Fruit fly (Drosophila melanogaster) whole organism, embryonic: ENCODE data around the gene cav.

Experiments used
- Bdp1 ChIP-seq: fragments of 200-800 bp; sonication (Bioruptor generic); optimal IDR thresholded peaks from 3 replicates; lab custom pipeline; 2016; ENCODE audit warnings: missing biosample characterization, missing genetic modification characterization
- CG13424 ChIP-seq: fragments of 200-800 bp; sonication (Bioruptor generic); optimal IDR thresholded peaks from 2 replicates; lab custom pipeline; 2019; ENCODE audit warnings: missing biosample characterization, mild to moderate bottlenecking, missing genetic modification characterization, moderate library complexity
- CG13775 ChIP-seq: fragments of 200-800 bp; sonication (Bioruptor generic); optimal IDR thresholded peaks from 3 replicates; lab custom pipeline; 2017; ENCODE audit warnings: missing biosample characterization, mild to moderate bottlenecking, missing genetic modification characterization
- CG14441 ChIP-seq: fragments of 200-800 bp; sonication (Bioruptor generic); IDR thresholded peaks from 2 replicates; pipeline ENCODE4 v1.3.6; 2022; ENCODE audit warnings: missing biosample characterization, missing genetic modification characterization
- CG14710 ChIP-seq: fragments of 200-800 bp; sonication (Bioruptor generic); optimal IDR thresholded peaks from 3 replicates; lab custom pipeline; 2019; ENCODE audit warnings: missing biosample characterization, mild to moderate bottlenecking, missing genetic modification characterization, moderate library complexity
- CG15011 ChIP-seq: fragments of 200-800 bp; sonication (Bioruptor generic); optimal IDR thresholded peaks from 3 replicates; lab custom pipeline; 2018; ENCODE audit warnings: missing biosample characterization, mild to moderate bottlenecking, missing genetic modification characterization
- CG1647 ChIP-seq: fragments of 200-800 bp; sonication (Bioruptor generic); optimal IDR thresholded peaks from 3 replicates; lab custom pipeline; 2016; ENCODE audit warnings: missing biosample characterization, missing genetic modification characterization
- CG16815 ChIP-seq: fragments of 200-800 bp; sonication (Bioruptor generic); optimal IDR thresholded peaks from 3 replicates; lab custom pipeline; 2017; ENCODE audit warnings: missing biosample characterization, mild to moderate bottlenecking, missing genetic modification characterization
- CG17612 ChIP-seq: fragments of 200-800 bp; sonication (Bioruptor generic); IDR thresholded peaks from 2 replicates; pipeline ENCODE4 v1.3.6; 2022; ENCODE audit warnings: missing biosample characterization, missing genetic modification characterization
- CG18262 ChIP-seq: fragments of 200-800 bp; optimal IDR thresholded peaks from 3 replicates; lab custom pipeline; 2019; ENCODE audit warnings: missing biosample characterization, mild to moderate bottlenecking, missing genetic modification characterization, moderate library complexity
- CG2199 ChIP-seq: fragments of 200-800 bp; sonication (Bioruptor generic); IDR thresholded peaks from 3 replicates; pipeline ENCODE4 v1.3.6; 2022; ENCODE audit warnings: missing biosample characterization, missing genetic modification characterization
- CG2889 ChIP-seq: fragments of 200-800 bp; sonication (Bioruptor generic); IDR thresholded peaks from 3 replicates; pipeline ENCODE4 v1.3.6; 2022; ENCODE audit warnings: missing biosample characterization, missing genetic modification characterization
- CG31224 ChIP-seq: fragments of 200-800 bp; sonication (Bioruptor generic); IDR thresholded peaks from 2 replicates; pipeline ENCODE4 v1.3.6; 2022; ENCODE audit warnings: missing biosample characterization, missing genetic modification characterization
- CG3281 ChIP-seq: fragments of 200-800 bp; sonication (Bioruptor generic); optimal IDR thresholded peaks from 3 replicates; lab custom pipeline; 2017; ENCODE audit warnings: missing biosample characterization, mild to moderate bottlenecking, missing genetic modification characterization
- CG4820 ChIP-seq: fragments of 200-800 bp; sonication (Bioruptor generic); optimal IDR thresholded peaks from 3 replicates; lab custom pipeline; 2016; ENCODE audit warnings: missing biosample characterization, missing genetic modification characterization
- CG5180 ChIP-seq: fragments of 200-800 bp; sonication (Bioruptor generic); optimal IDR thresholded peaks from 3 replicates; lab custom pipeline; 2017; ENCODE audit warnings: missing biosample characterization, missing genetic modification characterization, mild to moderate bottlenecking, moderate library complexity, missing genetic modification reagents
- CG6813 ChIP-seq: fragments of 200-800 bp; sonication (Bioruptor generic); optimal IDR thresholded peaks from 2 replicates; lab custom pipeline; 2017; ENCODE audit warnings: missing biosample characterization, missing genetic modification characterization, mild to moderate bottlenecking, moderate library complexity, missing genetic modification reagents
- CG7357 ChIP-seq: fragments of 200-800 bp; sonication (Bioruptor generic); IDR thresholded peaks from 3 replicates; pipeline ENCODE4 v1.3.6; 2022; ENCODE audit warnings: missing biosample characterization, missing genetic modification characterization
- CG8089 ChIP-seq: fragments of 200-800 bp; sonication (Bioruptor generic); optimal IDR thresholded peaks from 3 replicates; lab custom pipeline; 2016; ENCODE audit warnings: missing biosample characterization, missing genetic modification characterization
- CG8765 ChIP-seq: fragments of 200-800 bp; sonication (Bioruptor generic); IDR thresholded peaks from 2 replicates; pipeline ENCODE4 v1.3.6; 2022; ENCODE audit warnings: missing biosample characterization, missing genetic modification characterization
- CHES-1-like ChIP-seq: fragments of 200-800 bp; sonication (Bioruptor generic); optimal IDR thresholded peaks from 2 replicates; lab custom pipeline; 2016; ENCODE audit warnings: missing biosample characterization, missing genetic modification characterization
- CkIIα-i1 ChIP-seq: fragments of 200-800 bp; sonication (Bioruptor generic); IDR thresholded peaks from 2 replicates; pipeline ENCODE4 v1.3.6; 2022; ENCODE audit warnings: missing biosample characterization, missing genetic modification characterization
- Dfd ChIP-seq, 2 experiments: fragments of >200 bp; optimal IDR thresholded peaks; 2 replicates each; lab custom pipeline; 2017; ENCODE audit warnings: missing biosample characterization in 2 of 2, missing genetic modification characterization in 2 of 2
- Eip74EF ChIP-seq, 2 experiments: fragments of 200-800 bp in 1 of 2; fragments of >200 bp in 1 of 2; sonication (Bioruptor generic) in 1 of 2; optimal IDR thresholded peaks; 2 replicates each; lab custom pipeline; 2017 to 2019; ENCODE audit warnings: missing biosample characterization in 2 of 2, missing genetic modification characterization in 2 of 2, mild to moderate bottlenecking in 1 of 2, moderate library complexity in 1 of 2
- HLH54F ChIP-seq: fragments of 200-800 bp; sonication (Bioruptor generic); optimal IDR thresholded peaks from 3 replicates; lab custom pipeline; 2016; ENCODE audit warnings: missing biosample characterization, missing genetic modification characterization
- Hand ChIP-seq: fragments of 200-800 bp; sonication (Bioruptor generic); optimal IDR thresholded peaks from 2 replicates; lab custom pipeline; 2017; ENCODE audit warnings: mild to moderate bottlenecking, missing biosample characterization, missing genetic modification reagents, missing genetic modification characterization
- HmgD ChIP-seq: fragments of 200-800 bp; sonication (Bioruptor generic); optimal IDR thresholded peaks from 3 replicates; lab custom pipeline; 2016; ENCODE audit warnings: missing biosample characterization, missing genetic modification characterization
- Med ChIP-seq: fragments of 200-800 bp; sonication (Bioruptor generic); peaks from one replicate; lab custom pipeline; 2016; ENCODE audit warnings: missing biosample characterization, missing genetic modification characterization, mild to moderate bottlenecking, inconsistent platforms, moderate library complexity
- NC2β ChIP-seq: fragments of 200-800 bp; sonication (Bioruptor generic); optimal IDR thresholded peaks from 2 replicates; lab custom pipeline; 2016; ENCODE audit warnings: missing biosample characterization, missing genetic modification characterization
- Ptx1 ChIP-seq: fragments of 200-800 bp; sonication (Bioruptor generic); IDR thresholded peaks from 2 replicates; pipeline ENCODE4 v1.3.6; 2022; ENCODE audit warnings: missing biosample characterization, missing genetic modification characterization
- Ravus ChIP-seq: fragments of 200-800 bp; sonication (Bioruptor generic); IDR thresholded peaks from 2 replicates; pipeline ENCODE4 v1.3.6; 2022; ENCODE audit warnings: missing biosample characterization, missing genetic modification characterization
- Side ChIP-seq: fragments of 200-800 bp; sonication (Bioruptor generic); optimal IDR thresholded peaks from 2 replicates; lab custom pipeline; 2016; ENCODE audit warnings: missing biosample characterization, missing genetic modification characterization
- Usf ChIP-seq: fragments of 200-800 bp; sonication (Bioruptor generic); optimal IDR thresholded peaks from 2 replicates; lab custom pipeline; 2017; ENCODE audit warnings: missing genotype, missing biosample characterization, missing genetic modification characterization
- ase ChIP-seq: fragments of 200-800 bp; sonication (Bioruptor generic); IDR thresholded peaks from 3 replicates; pipeline ENCODE4 v1.3.6; 2022; ENCODE audit warnings: missing biosample characterization, missing genetic modification characterization
- ash1 ChIP-seq: fragments of 200-800 bp; sonication (Bioruptor generic); optimal IDR thresholded peaks from 2 replicates; lab custom pipeline; 2018; ENCODE audit warnings: missing biosample characterization, mild to moderate bottlenecking, missing genetic modification characterization
- az2 ChIP-seq: fragments of 200-800 bp; sonication (Bioruptor generic); optimal IDR thresholded peaks from 3 replicates; lab custom pipeline; 2016; ENCODE audit warnings: missing biosample characterization, missing genetic modification characterization
- bowl ChIP-seq: fragments of 200-800 bp; sonication (Bioruptor generic); IDR thresholded peaks from 2 replicates; pipeline ENCODE4 v1.3.6; 2022; ENCODE audit warnings: missing biosample characterization, missing genetic modification characterization
- cato ChIP-seq: fragments of 200-800 bp; sonication (Bioruptor generic); optimal IDR thresholded peaks from 2 replicates; lab custom pipeline; 2016; ENCODE audit warnings: missing biosample characterization, missing genetic modification characterization, borderline replicate concordance
- emc ChIP-seq: fragments of 200-800 bp; sonication (Bioruptor generic); optimal IDR thresholded peaks from 2 replicates; lab custom pipeline; 2016; ENCODE audit warnings: missing biosample characterization, missing genetic modification characterization
- hth ChIP-seq: fragments of >200 bp; optimal IDR thresholded peaks from 2 replicates; lab custom pipeline; 2017; ENCODE audit warnings: inconsistent platforms
- klu ChIP-seq: fragments of 200-800 bp; sonication (Bioruptor generic); IDR thresholded peaks from 2 replicates; pipeline ENCODE4 v1.3.6; 2022; ENCODE audit warnings: missing biosample characterization, missing genetic modification characterization
- lbe ChIP-seq: fragments of 200-800 bp; sonication (Bioruptor generic); optimal IDR thresholded peaks from 2 replicates; lab custom pipeline; 2016; ENCODE audit warnings: missing biosample characterization, mild to moderate bottlenecking, missing genetic modification characterization
- nau ChIP-seq: fragments of 200-800 bp; sonication (Bioruptor generic); optimal IDR thresholded peaks from 3 replicates; lab custom pipeline; 2017; ENCODE audit warnings: missing biosample characterization, mild to moderate bottlenecking, missing genetic modification characterization, missing genetic modification reagents
- pho ChIP-seq: fragments of 200-800 bp; sonication (Bioruptor generic); optimal IDR thresholded peaks from 2 replicates; lab custom pipeline; 2016; ENCODE audit warnings: missing biosample characterization, missing genetic modification characterization
- salm ChIP-seq: fragments of 200-800 bp; sonication (Bioruptor generic); optimal IDR thresholded peaks from 2 replicates; lab custom pipeline; 2018; ENCODE audit warnings: missing biosample characterization, mild to moderate bottlenecking, missing genetic modification characterization
- seq ChIP-seq: fragments of 200-800 bp; sonication (Bioruptor generic); IDR thresholded peaks from 2 replicates; pipeline ENCODE4 v1.3.6; 2022; ENCODE audit warnings: missing biosample characterization, missing genetic modification characterization
- tio ChIP-seq: fragments of 200-800 bp; sonication (Bioruptor generic); optimal IDR thresholded peaks from 2 replicates; lab custom pipeline; 2017; ENCODE audit warnings: missing biosample characterization, missing genetic modification characterization, inconsistent platforms
- wdn ChIP-seq: fragments of 200-800 bp; sonication (Bioruptor generic); IDR thresholded peaks from 2 replicates; pipeline ENCODE4 v1.3.6; 2022; ENCODE audit warnings: missing biosample characterization, missing genetic modification characterization
- zen ChIP-seq: fragments of 200-800 bp; sonication (Bioruptor generic); optimal IDR thresholded peaks from 3 replicates; lab custom pipeline; 2018; ENCODE audit warnings: missing biosample characterization, mild to moderate bottlenecking, missing genetic modification characterization, moderate library complexity
- zf30C ChIP-seq: fragments of 200-800 bp; sonication (Bioruptor generic); optimal IDR thresholded peaks from 3 replicates; lab custom pipeline; 2018; ENCODE audit warnings: missing biosample characterization, mild to moderate bottlenecking, missing genetic modification characterization

cav gene

DNA sequence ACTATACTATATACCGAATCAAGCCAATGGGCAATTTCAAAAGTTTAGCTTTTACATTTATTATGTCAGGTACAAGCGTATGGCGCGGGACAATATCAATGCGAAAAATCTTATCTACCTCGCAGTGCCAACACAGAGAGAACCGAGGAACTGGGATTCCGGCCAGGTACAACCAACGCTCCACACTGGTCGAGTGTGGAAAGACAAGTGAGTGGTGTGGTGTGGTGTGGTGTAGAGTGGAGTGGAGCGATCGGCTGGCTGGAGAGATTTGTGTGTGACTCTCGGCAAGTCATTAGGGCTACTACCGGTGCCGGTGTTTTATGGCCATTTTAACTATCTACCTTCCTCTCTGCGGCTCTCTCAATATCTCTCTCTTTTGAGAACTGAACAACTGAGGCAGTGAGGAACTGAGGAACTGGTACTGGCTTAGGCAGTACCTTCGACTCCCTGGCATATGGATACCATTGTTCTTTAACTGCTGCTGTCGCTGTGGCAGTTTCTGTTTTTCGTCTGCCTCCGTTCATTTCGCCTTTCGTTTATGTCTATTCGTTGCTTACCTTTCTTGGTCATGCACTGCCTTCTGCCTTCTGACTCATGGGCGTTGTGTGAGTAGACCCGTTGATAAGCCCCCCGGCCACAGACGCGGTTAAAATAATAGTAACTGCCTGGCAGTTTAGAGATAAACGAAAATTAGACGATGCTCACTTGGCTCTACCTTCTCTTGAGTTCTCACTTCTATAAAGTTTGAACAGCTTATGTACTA is 38.6 kb downstream of the cav start (continued):
- peak; percentile 77 for TF ChIP-seq klu
- peak; percentile 86 for TF ChIP-seq CG13424
- peak; percentile 87 for TF ChIP-seq CG13775
- peak; percentile 86 for TF ChIP-seq CG8089 (GFP tag; lab: Kevin White, UChicago)
- no peak for TF ChIP-seq zf30C (GFP tag; lab: Kevin White, UChicago)
- peak; percentile 87 for TF ChIP-seq HLH54F (GFP tag; lab: Kevin White, UChicago)
- TF ChIP-seq CG14710 (tag; lab: Kevin White, UChicago), result peak; percentile 83
- no peak for TF ChIP-seq hth
- TF ChIP-seq NC2β (GFP tag; lab: Kevin White, UChicago), result peak; percentile 89
- peak; percentile 84 for TF ChIP-seq tio (GFP tag; lab: Kevin White, UChicago)
- TF ChIP-seq salm (tag; lab: Kevin White, UChicago), result peak; percentile 72
- TF ChIP-seq CkIIα-i1 (GFP tag; lab: Robert Waterston, UW), result no peak
- peak; percentile 89 for TF ChIP-seq Ptx1 (GFP tag; lab: Robert Waterston, UW)
- TF ChIP-seq HmgD (GFP tag; lab: Kevin White, UChicago), result peak; percentile 49
- TF ChIP-seq CG31224, result peak; percentile 81
- TF ChIP-seq Ravus (GFP tag; lab: Robert Waterston, UW), result peak; percentile 68
- peak; percentile 85 for TF ChIP-seq CG4820 (GFP tag; lab: Kevin White, UChicago)
- peak; percentile 90 for TF ChIP-seq CG3281 (GFP tag; lab: Kevin White, UChicago)
- peak; percentile 89 for TF ChIP-seq pho (GFP tag; lab: Kevin White, UChicago)
- TF ChIP-seq CG2889 (GFP tag; lab: Robert Waterston, UW), result peak; percentile 84
- TF ChIP-seq Hand (GFP tag; lab: Kevin White, UChicago), result peak; percentile 75
- TF ChIP-seq wdn (GFP tag; lab: Robert Waterston, UW), result peak; percentile 90
- peak; percentile 91 for TF ChIP-seq CG18262 (tag; lab: Kevin White, UChicago)
- TF ChIP-seq cato (GFP tag; lab: Kevin White, UChicago), result peak; percentile 68
- peak; percentile 73 for TF ChIP-seq CG7357
- no peak; the same call in 1 of the 2 replicates for TF ChIP-seq seq (GFP tag; lab: Robert Waterston, UW)
- peak; percentile 81 for TF ChIP-seq emc (GFP tag; lab: Kevin White, UChicago)
- peak; percentile 77 for TF ChIP-seq zen (tag; lab: Kevin White, UChicago)
- peak; percentile 88 for TF ChIP-seq az2 (GFP tag; lab: Kevin White, UChicago)
- peak; percentile 93 for TF ChIP-seq CG2199 (GFP tag; lab: Robert Waterston, UW)
- no peak for TF ChIP-seq nau (GFP tag; lab: Kevin White, UChicago)
- peak in 1 of 2 experiments; percentile 69 for TF ChIP-seq Eip74EF (GFP tag; optimal IDR thresholded peaks at IDR 0.05; lab: Kevin White, UChicago)
- peak; percentile 84 for TF ChIP-seq CG15011 (GFP tag; lab: Kevin White, UChicago)
- peak; percentile 73 for TF ChIP-seq Bdp1 (GFP tag; lab: Kevin White, UChicago)
- TF ChIP-seq ase, result peak; percentile 77; the same call in 2 of the 3 replicates
- TF ChIP-seq Side (GFP tag; lab: Kevin White, UChicago), result peak; percentile 93
- TF ChIP-seq lbe (GFP tag; lab: Kevin White, UChicago), result peak; percentile 83
- TF ChIP-seq CG8765 (GFP tag; lab: Robert Waterston, UW), result peak; percentile 86
- peak; percentile 48; the same call in 1 of the 2 replicates for TF ChIP-seq CG17612 (GFP tag; lab: Robert Waterston, UW)
- TF ChIP-seq CG16815 (GFP tag; lab: Kevin White, UChicago), result peak; percentile 91
- TF ChIP-seq CG5180 (GFP tag; lab: Kevin White, UChicago), result peak; percentile 73
- peak; percentile 88 for TF ChIP-seq CG1647 (GFP tag; lab: Kevin White, UChicago)
- peak; percentile 90 for TF ChIP-seq CG6813 (GFP tag; lab: Kevin White, UChicago)
- TF ChIP-seq Dfd (GFP tag; optimal IDR thresholded peaks at IDR 0.05; lab: Kevin White, UChicago), result no peak
- peak; percentile 83 for TF ChIP-seq CG14441
- TF ChIP-seq CHES-1-like (GFP tag; lab: Kevin White, UChicago), result peak; percentile 89
- TF ChIP-seq Usf (GFP tag; lab: Kevin White, UChicago), result peak; percentile 92
- TF ChIP-seq ash1 (GFP tag; lab: Kevin White, UChicago), result peak; percentile 76
- peak; percentile 70; the same call in 1 of the 2 replicates for TF ChIP-seq bowl (GFP tag; lab: Robert Waterston, UW)
- peak; percentile 99 for TF ChIP-seq Med
